Worm (Caenorhabditis elegans) whole organism, mixed stage, embryonic: ENCODE data around the gene C05G5.7.

ENCODE experiments used
- bed-3 ChIP-seq: fragments of 200-800 bp; sonication (Bioruptor generic); optimal IDR thresholded peaks from 3 replicates; lab custom pipeline; 2018; ENCODE audit warnings: mild to moderate bottlenecking, missing genetic modification characterization, moderate library complexity, missing compliant biosample characterization
- nhr-12 ChIP-seq: fragments of 150-350 bp; optimal IDR thresholded peaks from 2 replicates; lab custom pipeline; 2014; ENCODE audit warnings: missing biosample characterization, missing genetic modification characterization
- sptf-1 ChIP-seq: sonication (generic microtip); optimal IDR thresholded peaks from 2 replicates; lab custom pipeline; 2017; ENCODE audit warnings: mild to moderate bottlenecking, missing genetic modification characterization, moderate library complexity, missing compliant biosample characterization
- unc-120 ChIP-seq: sonication (generic microtip); optimal IDR thresholded peaks from 2 replicates; lab custom pipeline; 2017; ENCODE audit warnings: missing genetic modification characterization, missing compliant biosample characterization; ENCODE audit not compliant: poor library complexity, severe bottlenecking

DNA sequence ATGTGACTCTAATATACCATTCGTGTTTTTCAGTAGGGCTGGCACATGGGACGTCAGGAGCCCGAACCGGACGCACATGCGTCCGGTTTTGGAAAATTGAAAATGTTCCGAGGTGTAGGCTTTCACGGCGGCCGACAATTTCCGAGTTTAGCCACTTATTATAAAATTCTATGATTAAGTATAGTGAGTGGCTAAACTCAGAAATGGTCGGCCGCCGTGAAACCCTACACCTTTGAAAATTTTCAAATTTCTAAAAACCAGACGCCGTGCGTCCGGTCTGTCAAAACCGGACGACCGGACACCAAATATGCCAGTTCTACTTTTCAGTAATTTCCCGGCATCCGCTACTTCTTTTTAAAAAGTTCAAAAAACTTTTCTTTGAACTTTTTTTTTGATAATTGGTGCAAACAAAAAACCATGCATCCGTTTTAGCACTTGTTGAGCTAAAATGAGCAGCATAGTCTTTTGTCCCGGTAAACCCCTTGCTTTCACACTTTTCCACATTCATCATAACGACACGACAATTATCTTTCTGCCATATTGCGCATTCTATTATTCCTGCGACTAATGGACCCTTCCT is 14.2 kb upstream of the C05G5.7 start:
- TF ChIP-seq unc-120 (tag; lab: Kevin White, UChicago) (no peak), sptf-1 (no peak), nhr-12 (tag; lab: Kevin White, UChicago) (no peak), bed-3 (GFP tag; lab: Kevin White, UChicago) (no peak)
